Fruit fly (Drosophila melanogaster) whole organism, prepupa: ENCODE data around the gene CG12971.
A peak's percentile ranks its signal among the peaks of the same experiment; 100 is the strongest.

ENCODE experiments used
- CG11762 ChIP-seq: fragments of 200-800 bp; sonication (Bioruptor generic); optimal IDR thresholded peaks from 3 replicates; lab custom pipeline; 2016; ENCODE audit warnings: missing biosample characterization, missing genetic modification characterization; ENCODE audit not compliant: insufficient read depth
- CG3032 ChIP-seq: fragments of 200-800 bp; optimal IDR thresholded peaks from 2 replicates; lab custom pipeline; 2019; ENCODE audit warnings: missing biosample characterization, mild to moderate bottlenecking, missing genetic modification characterization, moderate library complexity
- CG34406 ChIP-seq: fragments of 200-800 bp; sonication (Bioruptor generic); optimal IDR thresholded peaks from 3 replicates; lab custom pipeline; 2016; ENCODE audit warnings: missing biosample characterization, missing genetic modification characterization
- CG9139 ChIP-seq: fragments of 200-800 bp; sonication (Bioruptor generic); optimal IDR thresholded peaks from 3 replicates; lab custom pipeline; 2017; ENCODE audit warnings: missing biosample characterization, mild to moderate bottlenecking, missing genetic modification characterization
- Eip78C ChIP-seq: fragments of 200-800 bp; sonication (Bioruptor generic); peaks from one replicate; lab custom pipeline; 2016; ENCODE audit warnings: missing biosample characterization, missing genetic modification characterization
- Gug ChIP-seq: fragments of 200-800 bp; sonication (Bioruptor generic); IDR thresholded peaks from 2 replicates; pipeline ENCODE4 v1.3.6; 2022; ENCODE audit warnings: missing biosample characterization, missing genetic modification characterization
- Hr39 ChIP-seq: fragments of 200-800 bp; sonication (Bioruptor generic); optimal IDR thresholded peaks from 2 replicates; lab custom pipeline; 2016; ENCODE audit warnings: missing biosample characterization, missing genetic modification characterization
- Met ChIP-seq: fragments of 200-800 bp; sonication (Bioruptor generic); optimal IDR thresholded peaks from 3 replicates; lab custom pipeline; 2016; ENCODE audit warnings: missing biosample characterization, missing genetic modification characterization
- Sox14 ChIP-seq: fragments of 200-800 bp; sonication (Bioruptor generic); optimal IDR thresholded peaks from 3 replicates; lab custom pipeline; 2016; ENCODE audit warnings: missing biosample characterization, missing genetic modification characterization
- cyc ChIP-seq: fragments of 200-800 bp; sonication (Bioruptor generic); optimal IDR thresholded peaks from 3 replicates; lab custom pipeline; 2016; ENCODE audit warnings: missing biosample characterization, missing genetic modification characterization
- fkh ChIP-seq: fragments of 200-800 bp; sonication (Bioruptor generic); optimal IDR thresholded peaks from 3 replicates; lab custom pipeline; 2017; ENCODE audit warnings: missing biosample characterization, mild to moderate bottlenecking, missing genetic modification characterization, moderate library complexity
- svp ChIP-seq: fragments of 200-800 bp; sonication (Bioruptor generic); peaks from one replicate; lab custom pipeline; 2016; ENCODE audit warnings: missing biosample characterization, missing genetic modification characterization

Gene CG12971

DNA sequence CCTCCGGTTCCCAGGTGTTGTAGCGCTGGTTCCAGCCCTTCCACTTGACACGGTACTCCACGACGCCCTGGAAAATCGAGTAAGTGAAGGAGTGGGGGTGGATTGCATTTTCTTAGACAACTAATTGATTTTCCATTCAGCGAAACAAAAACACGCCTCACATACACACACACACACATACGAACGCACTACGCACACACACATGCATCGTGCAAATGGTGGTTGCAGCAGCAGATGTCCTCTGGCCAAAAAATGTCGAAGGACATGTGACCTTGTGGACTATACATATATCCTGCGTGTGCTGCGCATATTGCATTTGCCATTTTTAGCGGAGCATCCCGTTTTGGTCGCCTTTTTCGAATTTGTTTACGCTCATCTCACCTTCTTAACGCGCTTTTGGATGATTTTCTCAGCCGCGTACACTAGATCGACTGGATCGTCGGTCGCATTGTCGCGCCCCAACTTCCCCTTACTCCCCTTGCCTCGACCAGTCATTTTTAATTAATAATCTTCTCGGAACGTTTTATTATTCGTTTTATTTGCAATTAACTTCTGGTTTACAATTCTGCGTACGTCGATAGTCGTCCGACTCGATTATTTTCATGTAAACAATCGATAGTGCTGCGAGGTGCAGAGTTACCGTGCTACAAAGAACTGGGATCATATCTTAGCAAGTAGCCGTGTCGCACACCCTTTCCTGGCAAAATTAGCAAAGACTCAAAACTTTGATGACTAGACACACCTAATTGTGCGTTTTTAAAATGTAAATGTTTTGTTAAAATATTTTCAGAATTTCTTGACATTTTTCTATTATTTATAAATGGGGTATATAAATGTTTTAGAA is 38.7 kb downstream of the CG12971 start, which contains the start of gene Pc:
Gene Pc, minus strand, starts transcription at position 605 of the 844 bp plus-strand sequence.
- TF ChIP-seq svp (GFP tag; lab: Kevin White, UChicago) (no peak), cyc (GFP tag; lab: Kevin White, UChicago) (no peak), CG34406 (GFP tag; lab: Kevin White, UChicago) (no peak), CG3032 (peak; percentile 13), Hr39 (GFP tag; lab: Kevin White, UChicago) (no peak), CG9139 (GFP tag; lab: Kevin White, UChicago) (no peak), Sox14 (peak; percentile 57), Eip78C (peak; percentile 39), CG11762 (GFP tag; lab: Kevin White, UChicago) (no peak), Gug (no peak), fkh (GFP tag; lab: Kevin White, UChicago) (peak; percentile 24), Met (no peak)
